Fruit fly (Drosophila melanogaster): Measurements from ENCODE around the gene Sf3b5.

The Sf3b5 gene

dm6 chr3R:9031797-9032418, 16.8 kb upstream of the Sf3b5 start (continued):
- TF ChIP-seq otp (GFP tag; IDR thresholded peaks at IDR 0.05) (peak; percentile 88), CG10147 (GFP tag; optimal IDR thresholded peaks at IDR 0.05) (peak; percentile 79), grn (GFP tag; optimal IDR thresholded peaks at IDR 0.05) (no peak), seq (GFP tag; IDR thresholded peaks at IDR 0.05) (peak; percentile 94), CG13624 (GFP tag; optimal IDR thresholded peaks at IDR 0.05) (peak; percentile 63), chn (GFP tag; optimal IDR thresholded peaks at IDR 0.05) (peak; percentile 85), CG8281 (tag; optimal IDR thresholded peaks at IDR 0.05) (peak; percentile 70), dati (GFP tag; IDR thresholded peaks at IDR 0.05) (peak; percentile 83), lab (GFP tag; optimal IDR thresholded peaks at IDR 0.05) (peak; percentile 95), CG13296 (GFP tag; optimal IDR thresholded peaks at IDR 0.05) (peak; percentile 80), CHES-1-like (GFP tag; optimal IDR thresholded peaks at IDR 0.05) (peak; percentile 80), CG15479 (GFP tag; optimal IDR thresholded peaks at IDR 0.05) (no peak), CG8290 (GFP tag; optimal IDR thresholded peaks at IDR 0.05) (peak; percentile 53), CG8290 (tag; optimal IDR thresholded peaks at IDR 0.05) (peak in 1 of 2 experiments; percentile 81), amos (GFP tag; IDR thresholded peaks at IDR 0.05; ENCODE audit: partially characterized antibody) (no peak), pho (GFP tag; optimal IDR thresholded peaks at IDR 0.05) (peak; percentile 85), crol (GFP tag; IDR thresholded peaks at IDR 0.05) (0 out of 2 replicates have a peak, but pooled peaks have one; percentile 45), Doc2 (GFP tag; IDR thresholded peaks at IDR 0.05) (no peak), CG7987 (GFP tag; optimal IDR thresholded peaks at IDR 0.05) (peak; percentile 77), CrebB (tag; optimal IDR thresholded peaks at IDR 0.05) (peak; percentile 74), nau (GFP tag; optimal IDR thresholded peaks at IDR 0.05) (peak; percentile 80), unc-4 (GFP tag; IDR thresholded peaks at IDR 0.05; ENCODE audit: partially characterized antibody) (no peak), prd (optimal IDR thresholded peaks at IDR 0.05) (no peak), prd (GFP tag; IDR thresholded peaks at IDR 0.05) (peak; percentile 90), ac (GFP tag; optimal IDR thresholded peaks at IDR 0.05) (peak; percentile 46), sug (tag; optimal IDR thresholded peaks at IDR 0.05) (peak; percentile 36), ind (GFP tag; optimal IDR thresholded peaks at IDR 0.05) (peak; percentile 87), CG30403 (GFP tag; optimal IDR thresholded peaks at IDR 0.05) (peak; percentile 89), CG2120 (GFP tag; optimal IDR thresholded peaks at IDR 0.05) (peak; percentile 92), fd64A (GFP tag; optimal IDR thresholded peaks at IDR 0.05) (peak; percentile 69), Elba2 (GFP tag; optimal IDR thresholded peaks at IDR 0.05) (no peak), ro (GFP tag; IDR thresholded peaks at IDR 0.05) (peak; percentile 65), CG14710 (tag; optimal IDR thresholded peaks at IDR 0.05) (peak; percentile 70), z (GFP tag; IDR thresholded peaks at IDR 0.05) (no peak), cg (GFP tag; optimal IDR thresholded peaks at IDR 0.05) (no peak), btn (GFP tag; optimal IDR thresholded peaks at IDR 0.05) (peak; percentile 74), CG12942 (GFP tag; optimal IDR thresholded peaks at IDR 0.05) (peak; percentile 80), Nf-YC (tag; optimal IDR thresholded peaks at IDR 0.05) (peak; percentile 30), Ravus (GFP tag; IDR thresholded peaks at IDR 0.05) (peak; percentile 55), Eip74EF (GFP tag; optimal IDR thresholded peaks at IDR 0.05) (peak in 1 of 2 experiments; percentile 68), mam (GFP tag; optimal IDR thresholded peaks at IDR 0.05) (peak; percentile 87), lbe (GFP tag; optimal IDR thresholded peaks at IDR 0.05) (peak; percentile 92), CG2889 (GFP tag; IDR thresholded peaks at IDR 0.05) (peak; percentile 87), CG8765 (GFP tag; IDR thresholded peaks at IDR 0.05) (peak; percentile 47; the same call in 1 of the 2 replicates), Mes4 (GFP tag; optimal IDR thresholded peaks at IDR 0.05) (peak; percentile 65), Sry-β (GFP tag; optimal IDR thresholded peaks at IDR 0.05) (peak; percentile 32), twi (tag; optimal IDR thresholded peaks at IDR 0.05) (peak; percentile 43), CG12236 (GFP tag; optimal IDR thresholded peaks at IDR 0.05) (peak; percentile 65), Doc3 (GFP tag; IDR thresholded peaks at IDR 0.05; ENCODE audit: partially characterized antibody) (no peak), CG15601 (tag; optimal IDR thresholded peaks at IDR 0.05) (peak; percentile 61)

Measured in whole organism, embryonic.